Worm (Caenorhabditis elegans) whole organism, young adult: ENCODE data around the gene F54F7.8.

Experiments used
- B0336.3 ChIP-seq: fragments of 200-800 bp; sonication (Bioruptor generic); IDR thresholded peaks from 2 replicates; pipeline ENCODE4 v1.3.6; 2022; ENCODE audit warnings: missing genetic modification characterization, missing compliant biosample characterization
- F10E7.11 ChIP-seq: sonication (generic microtip); optimal IDR thresholded peaks from 2 replicates; lab custom pipeline; 2017; ENCODE audit warnings: mild to moderate bottlenecking, missing genetic modification characterization, moderate library complexity, missing compliant biosample characterization
- F49E8.2 ChIP-seq: sonication (generic microtip); optimal IDR thresholded peaks from 3 replicates; lab custom pipeline; 2017; ENCODE audit warnings: missing genetic modification characterization, mild to moderate bottlenecking, missing compliant biosample characterization, antibody characterized with exemption, moderate library complexity; ENCODE audit not compliant: insufficient read depth
- akir-1 ChIP-seq: fragments of 200-800 bp; sonication (Bioruptor generic); optimal IDR thresholded peaks from 2 replicates; lab custom pipeline; 2018; ENCODE audit warnings: mild to moderate bottlenecking, missing genetic modification characterization, moderate library complexity, missing compliant biosample characterization
- ama-1 ChIP-seq, 3 experiments: fragments of 150-350 bp in 1 of 3; sonication (generic microtip) in 2 of 3; optimal IDR thresholded peaks; 2 replicates each; lab custom pipeline; 2014 to 2018; ENCODE audit warnings: missing biosample characterization in 2 of 3, missing genetic modification characterization in 2 of 3, missing genetic modification reagents in 2 of 3
- atf-7 ChIP-seq: sonication (generic microtip); optimal IDR thresholded peaks from 2 replicates; lab custom pipeline; 2017; ENCODE audit warnings: mild to moderate bottlenecking, missing genetic modification characterization, missing compliant biosample characterization
- ets-4 ChIP-seq: fragments of 200-800 bp; sonication (Bioruptor generic); optimal IDR thresholded peaks from 2 replicates; lab custom pipeline; 2018; ENCODE audit warnings: mild to moderate bottlenecking, missing genetic modification characterization, missing compliant biosample characterization
- let-607 ChIP-seq, 2 experiments: fragments of 200-800 bp in 1 of 2; sonication (Bioruptor generic) in 1 of 2; sonication (generic microtip) in 1 of 2; optimal IDR thresholded peaks; 2 replicates each; lab custom pipeline; 2016 to 2018; ENCODE audit warnings: mild to moderate bottlenecking in 2 of 2, missing compliant biosample characterization in 2 of 2, missing genetic modification characterization in 2 of 2, moderate library complexity in 2 of 2, missing genotype in 1 of 2
- lin-54 ChIP-seq: fragments of 200-800 bp; sonication (Bioruptor generic); optimal IDR thresholded peaks from 2 replicates; lab custom pipeline; 2018; ENCODE audit warnings: mild to moderate bottlenecking, missing genetic modification characterization, missing compliant biosample characterization

DNA sequence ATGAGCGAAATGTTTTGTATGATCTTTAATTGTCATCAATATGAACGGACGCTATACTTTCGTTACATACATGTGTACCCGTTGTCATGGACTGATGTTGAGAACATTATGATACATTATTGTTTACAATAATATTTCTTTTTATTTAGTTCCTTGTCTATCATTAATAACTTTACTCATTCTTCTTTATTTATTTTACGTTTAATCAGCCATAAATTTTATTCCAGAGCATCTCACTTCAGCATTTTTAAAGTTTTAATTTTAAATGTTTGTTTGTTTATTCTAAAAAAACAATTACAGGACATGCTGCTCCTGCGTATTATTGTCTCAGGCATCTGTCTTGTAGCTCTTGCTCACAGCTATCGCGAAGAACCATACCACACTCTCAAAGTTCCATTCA lies 11.4 kb downstream of the F54F7.8 start, which contains the start of gene F54F7.2:
- no peak for TF ChIP-seq atf-7 (tag; lab: Kevin White, UChicago)
- TF ChIP-seq lin-54 (GFP tag; lab: Kevin White, UChicago) = no peak
- TF ChIP-seq F49E8.2 (tag; lab: Kevin White, UChicago) = no peak
- TF ChIP-seq ama-1 (optimal IDR thresholded peaks at IDR 0.05; lab: Kevin White, UChicago) = no peak
- no peak for TF ChIP-seq ama-1 (GFP tag; optimal IDR thresholded peaks at IDR 0.05; lab: Kevin White, UChicago)
- TF ChIP-seq F10E7.11 (tag; lab: Kevin White, UChicago) = no peak
- TF ChIP-seq ets-4 (GFP tag; lab: Kevin White, UChicago) = no peak
- no peak for TF ChIP-seq let-607 (tag; optimal IDR thresholded peaks at IDR 0.05; lab: Kevin White, UChicago)
- TF ChIP-seq akir-1 (GFP tag; lab: Kevin White, UChicago) = no peak
- TF ChIP-seq B0336.3 = no peak
